Worm (Caenorhabditis elegans) whole organism, young adult: Measurements from ENCODE around the gene aps-2.

Experiments
- B0261.1 ChIP-seq: sonication (generic microtip); optimal IDR thresholded peaks from 2 replicates; lab custom pipeline; 2016; ENCODE audit warnings: mild to moderate bottlenecking, missing genetic modification characterization, moderate library complexity, missing compliant biosample characterization
- B0336.3 ChIP-seq: fragments of 200-800 bp; sonication (Bioruptor generic); IDR thresholded peaks from 2 replicates; pipeline ENCODE4 v1.3.6; 2022; ENCODE audit warnings: missing genetic modification characterization, missing compliant biosample characterization
- C06A6.2 ChIP-seq: fragments of 200-800 bp; sonication (Bioruptor generic); conservative IDR thresholded peaks from 2 replicates; pipeline ENCODE4 v1.3.6; 2022; ENCODE audit warnings: missing genetic modification characterization, missing compliant biosample characterization
- C17E4.6 ChIP-seq: fragments of 200-800 bp; sonication (Bioruptor generic); IDR thresholded peaks from 2 replicates; pipeline ENCODE4 v1.3.6; 2022; ENCODE audit warnings: missing genetic modification reagents, missing genetic modification characterization, missing compliant biosample characterization
- F23B12.7 ChIP-seq: sonication (generic microtip); optimal IDR thresholded peaks from 2 replicates; lab custom pipeline; 2017; ENCODE audit warnings: missing genetic modification characterization, mild to moderate bottlenecking, missing compliant biosample characterization, antibody characterized with exemption, moderate library complexity; ENCODE audit not compliant: insufficient read depth
- F39B2.1 ChIP-seq: fragments of 200-800 bp; sonication (Bioruptor generic); IDR thresholded peaks from 2 replicates; pipeline ENCODE4 v1.3.6; 2022; ENCODE audit warnings: missing genetic modification reagents, missing genetic modification characterization, missing compliant biosample characterization
- F55B11.4 ChIP-seq: sonication (generic microtip); optimal IDR thresholded peaks from 2 replicates; lab custom pipeline; 2016; ENCODE audit warnings: missing compliant biosample characterization, missing genetic modification characterization, borderline replicate concordance; ENCODE audit not compliant: insufficient read depth
- Y53G8AR.9 ChIP-seq: fragments of 200-800 bp; sonication (Bioruptor generic); conservative IDR thresholded peaks from 2 replicates; pipeline ENCODE4 v1.3.6; 2022; ENCODE audit warnings: missing genetic modification reagents, missing genetic modification characterization, missing compliant biosample characterization
- Y95B8A.8 ChIP-seq: fragments of 200-800 bp; sonication (Bioruptor generic); IDR thresholded peaks from 2 replicates; pipeline ENCODE4 v1.3.6; 2022; ENCODE audit warnings: missing genetic modification reagents, missing genetic modification characterization, missing compliant biosample characterization
- ZK185.1 ChIP-seq: sonication (generic microtip); optimal IDR thresholded peaks from 2 replicates; lab custom pipeline; 2016; ENCODE audit warnings: mild to moderate bottlenecking, missing genetic modification characterization, missing compliant biosample characterization; ENCODE audit not compliant: poor library complexity, severe bottlenecking
- aptf-2 ChIP-seq: fragments of 200-800 bp; sonication (Bioruptor generic); conservative IDR thresholded peaks from 2 replicates; pipeline ENCODE4 v1.3.6; 2022; ENCODE audit warnings: missing genetic modification reagents, missing genetic modification characterization, missing compliant biosample characterization
- atf-7 ChIP-seq: sonication (generic microtip); optimal IDR thresholded peaks from 2 replicates; lab custom pipeline; 2017; ENCODE audit warnings: mild to moderate bottlenecking, missing genetic modification characterization, missing compliant biosample characterization
- attf-3 ChIP-seq: fragments of 200-800 bp; sonication (Bioruptor generic); conservative IDR thresholded peaks from 2 replicates; pipeline ENCODE4 v1.3.6; 2022; ENCODE audit warnings: missing genetic modification reagents, missing genetic modification characterization, missing compliant biosample characterization
- ccch-3 ChIP-seq: fragments of 200-800 bp; sonication (Bioruptor generic); optimal IDR thresholded peaks from 2 replicates; lab custom pipeline; 2018; ENCODE audit warnings: mild to moderate bottlenecking, missing genetic modification characterization, missing compliant biosample characterization
- cebp-1 ChIP-seq, 2 experiments: fragments of 200-800 bp in 1 of 2; sonication (Bioruptor generic) in 1 of 2; sonication (generic microtip) in 1 of 2; IDR thresholded peaks in 1 of 2; optimal IDR thresholded peaks in 1 of 2; 2 replicates each; pipeline versions ENCODE4 v1.3.6 to Lab custom; 2017 to 2022; ENCODE audit warnings: missing compliant biosample characterization in 2 of 2, missing genetic modification characterization in 2 of 2, mild to moderate bottlenecking in 1 of 2, missing genetic modification reagents in 1 of 2, moderate library complexity in 1 of 2
- ceh-40 ChIP-seq: fragments of 200-800 bp; sonication (Bioruptor generic); IDR thresholded peaks from 2 replicates; pipeline ENCODE4 v1.3.6; 2022; ENCODE audit warnings: missing genetic modification characterization, missing compliant biosample characterization
- chd-7 ChIP-seq: sonication (generic microtip); optimal IDR thresholded peaks from 2 replicates; lab custom pipeline; 2016; ENCODE audit warnings: mild to moderate bottlenecking, missing genetic modification characterization, moderate library complexity, missing compliant biosample characterization
- die-1 ChIP-seq: sonication (generic microtip); optimal IDR thresholded peaks from 2 replicates; lab custom pipeline; 2016; ENCODE audit warnings: missing genotype, mild to moderate bottlenecking, missing genetic modification characterization, missing compliant biosample characterization
- dpff-1 ChIP-seq: sonication (generic microtip); optimal IDR thresholded peaks from 2 replicates; lab custom pipeline; 2017; ENCODE audit warnings: mild to moderate bottlenecking, missing genetic modification characterization, missing compliant biosample characterization
- efl-1 ChIP-seq: fragments of 150-350 bp; optimal IDR thresholded peaks from 2 replicates; lab custom pipeline; 2014; ENCODE audit warnings: missing biosample characterization, missing genetic modification reagents, missing genetic modification characterization
- egl-44 ChIP-seq: fragments of 200-800 bp; sonication (Bioruptor generic); IDR thresholded peaks from 2 replicates; pipeline ENCODE4 v1.3.6; 2022; ENCODE audit warnings: missing genetic modification reagents, missing genetic modification characterization, missing compliant biosample characterization
- egrh-3 ChIP-seq: fragments of 200-800 bp; sonication (Bioruptor generic); IDR thresholded peaks from 2 replicates; pipeline ENCODE4 v1.3.6; 2022; ENCODE audit warnings: missing genetic modification reagents, missing genetic modification characterization, missing compliant biosample characterization
- gei-17 ChIP-seq: fragments of 200-800 bp; sonication (Bioruptor generic); optimal IDR thresholded peaks from 2 replicates; lab custom pipeline; 2018; ENCODE audit warnings: mild to moderate bottlenecking, missing genetic modification characterization, missing compliant biosample characterization
- him-1 ChIP-seq: sonication (generic microtip); optimal IDR thresholded peaks from 2 replicates; lab custom pipeline; 2016; ENCODE audit warnings: missing genotype, missing genetic modification reagents, missing genetic modification characterization, missing compliant biosample characterization
- hlh-26 ChIP-seq: fragments of 200-800 bp; sonication (Bioruptor generic); conservative IDR thresholded peaks from 2 replicates; pipeline ENCODE4 v1.3.6; 2022; ENCODE audit warnings: missing genetic modification reagents, missing genetic modification characterization, missing compliant biosample characterization
- lag-1 ChIP-seq: fragments of 200-800 bp; sonication (Bioruptor generic); IDR thresholded peaks from 2 replicates; pipeline ENCODE4 v1.3.6; 2022; ENCODE audit warnings: missing genetic modification reagents, missing genetic modification characterization, missing compliant biosample characterization
- let-526 ChIP-seq: fragments of 200-800 bp; sonication (Bioruptor generic); IDR thresholded peaks from 2 replicates; pipeline ENCODE4 v1.3.6; 2022; ENCODE audit warnings: missing genetic modification reagents, missing genetic modification characterization, missing compliant biosample characterization
- lin-54 ChIP-seq: fragments of 200-800 bp; sonication (Bioruptor generic); optimal IDR thresholded peaks from 2 replicates; lab custom pipeline; 2018; ENCODE audit warnings: mild to moderate bottlenecking, missing genetic modification characterization, missing compliant biosample characterization
- madf-8 ChIP-seq: fragments of 200-800 bp; sonication (Bioruptor generic); conservative IDR thresholded peaks from 2 replicates; pipeline ENCODE4 v1.3.6; 2022; ENCODE audit warnings: missing genetic modification reagents, missing genetic modification characterization, missing compliant biosample characterization
- mcd-1 ChIP-seq: fragments of 200-800 bp; sonication (Bioruptor generic); IDR thresholded peaks from 2 replicates; pipeline ENCODE4 v1.3.6; 2022; ENCODE audit warnings: missing genetic modification reagents, missing genetic modification characterization, missing compliant biosample characterization
- nfya-1 ChIP-seq: sonication (generic microtip); optimal IDR thresholded peaks from 2 replicates; lab custom pipeline; 2017; ENCODE audit warnings: antibody characterized with exemption, missing compliant biosample characterization, missing genetic modification characterization, borderline replicate concordance; ENCODE audit not compliant: insufficient read depth
- nfya-2 ChIP-seq: fragments of 200-800 bp; sonication (Bioruptor generic); IDR thresholded peaks from 2 replicates; pipeline ENCODE4 v1.3.6; 2022; ENCODE audit warnings: missing genetic modification reagents, missing genetic modification characterization, missing compliant biosample characterization
- nhr-179 ChIP-seq: sonication (generic microtip); optimal IDR thresholded peaks from 2 replicates; lab custom pipeline; 2016; ENCODE audit warnings: mild to moderate bottlenecking, missing genetic modification characterization, missing compliant biosample characterization
- repo-1 ChIP-seq: sonication (generic microtip); optimal IDR thresholded peaks from 2 replicates; lab custom pipeline; 2017; ENCODE audit warnings: mild to moderate bottlenecking, missing genetic modification characterization, missing compliant biosample characterization
- snpc-1.1 ChIP-seq: sonication (generic microtip); optimal IDR thresholded peaks from 2 replicates; lab custom pipeline; 2017; ENCODE audit warnings: missing genetic modification characterization, mild to moderate bottlenecking, missing compliant biosample characterization, antibody characterized with exemption, moderate library complexity, missing genotype, missing genetic modification reagents; ENCODE audit not compliant: insufficient read depth
- snpc-3.4 ChIP-seq: sonication (generic microtip); optimal IDR thresholded peaks from 2 replicates; lab custom pipeline; 2017; ENCODE audit warnings: missing genetic modification characterization, mild to moderate bottlenecking, missing compliant biosample characterization, antibody characterized with exemption, moderate library complexity, missing genotype, missing genetic modification reagents
- snpc-4 ChIP-seq, 5 experiments: fragments of 150-350 bp in 1 of 5; sonication (generic microtip) in 4 of 5; optimal IDR thresholded peaks; 2 replicates each; lab custom pipeline; 2014 to 2018; ENCODE audit warnings: missing genetic modification characterization in 5 of 5, missing biosample characterization in 3 of 5, antibody characterized with exemption in 2 of 5, mild to moderate bottlenecking in 2 of 5, missing compliant biosample characterization in 2 of 5, missing genotype in 2 of 5, moderate library complexity in 2 of 5, missing genetic modification reagents in 1 of 5
- tbp1 ChIP-seq: fragments of 200-800 bp; sonication (Bioruptor generic); optimal IDR thresholded peaks from 2 replicates; lab custom pipeline; 2018; ENCODE audit warnings: mild to moderate bottlenecking, missing genetic modification characterization, missing compliant biosample characterization
- tbx-9 ChIP-seq: sonication (generic microtip); optimal IDR thresholded peaks from 2 replicates; lab custom pipeline; 2016; ENCODE audit warnings: borderline replicate concordance, missing genetic modification characterization, inconsistent platforms, missing compliant biosample characterization
- tlf-1 ChIP-seq: fragments of 200-800 bp; sonication (Bioruptor generic); optimal IDR thresholded peaks from 2 replicates; lab custom pipeline; 2018; ENCODE audit warnings: mild to moderate bottlenecking, missing genetic modification characterization, missing compliant biosample characterization
- xnd-1 ChIP-seq: sonication (generic microtip); optimal IDR thresholded peaks from 2 replicates; lab custom pipeline; 2016; ENCODE audit warnings: missing genotype, missing genetic modification reagents, missing genetic modification characterization, missing compliant biosample characterization
- zfh-2 ChIP-seq: fragments of 200-800 bp; sonication (Bioruptor generic); conservative IDR thresholded peaks from 2 replicates; pipeline ENCODE4 v1.3.6; 2022; ENCODE audit warnings: missing genetic modification reagents, missing genetic modification characterization, missing compliant biosample characterization
- ztf-22 ChIP-seq: fragments of 200-800 bp; sonication (Bioruptor generic); optimal IDR thresholded peaks from 2 replicates; lab custom pipeline; 2018; ENCODE audit warnings: mild to moderate bottlenecking, missing genetic modification characterization, moderate library complexity, missing compliant biosample characterization
- ztf-26 ChIP-seq: sonication (generic microtip); optimal IDR thresholded peaks from 2 replicates; lab custom pipeline; 2017; ENCODE audit warnings: missing genetic modification characterization, missing compliant biosample characterization
- ztf-3 ChIP-seq: fragments of 200-800 bp; sonication (Bioruptor generic); optimal IDR thresholded peaks from 2 replicates; lab custom pipeline; 2018; ENCODE audit warnings: mild to moderate bottlenecking, missing genetic modification characterization, missing compliant biosample characterization
- ztf-6 ChIP-seq: fragments of 200-800 bp; sonication (Bioruptor generic); IDR thresholded peaks from 2 replicates; pipeline ENCODE4 v1.3.6; 2022; ENCODE audit warnings: missing genetic modification reagents, missing genetic modification characterization, missing compliant biosample characterization

aps-2 gene

DNA sequence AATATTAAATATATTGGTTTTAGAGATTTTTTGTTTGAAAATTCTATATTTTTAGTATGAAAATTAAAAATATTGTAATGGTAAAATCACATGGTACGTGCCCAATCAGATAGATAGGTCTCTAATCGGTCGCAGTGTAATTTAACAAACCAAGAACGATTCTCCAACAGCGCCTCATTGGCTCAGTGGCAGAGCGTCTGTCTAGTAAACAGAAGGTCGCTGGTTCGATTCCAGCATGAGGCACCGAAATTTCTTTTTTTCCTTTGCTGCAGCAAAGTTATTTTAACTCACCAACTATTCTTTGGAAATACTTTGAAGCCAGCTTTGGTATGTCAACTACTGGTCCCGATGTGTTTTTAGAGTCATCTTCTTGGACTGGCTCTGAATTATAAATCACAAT is 13.2 kb upstream of the aps-2 start (continued):
- TF ChIP-seq chd-7 (tag; lab: Kevin White, UChicago) (peak; percentile 27), tbx-9 (tag; lab: Kevin White, UChicago) (no peak), egrh-3 (GFP tag; lab: Robert Waterston, UW) (0 out of 2 replicates have a peak, but pooled peaks have one; percentile 17), ccch-3 (GFP tag; lab: Kevin White, UChicago) (no peak), ztf-22 (GFP tag; lab: Kevin White, UChicago) (no peak), zfh-2 (no peak), lag-1 (GFP tag; lab: Robert Waterston, UW) (no peak), ztf-6 (GFP tag; lab: Robert Waterston, UW) (no peak), Y53G8AR.9 (GFP tag; lab: Robert Waterston, UW) (no peak), nhr-179 (tag; lab: Kevin White, UChicago) (no peak), aptf-2 (GFP tag; lab: Robert Waterston, UW) (no peak), snpc-4 (GFP tag; optimal IDR thresholded peaks at IDR 0.05; lab: Kevin White, UChicago) (peak; percentile 59), snpc-4 (tag; optimal IDR thresholded peaks at IDR 0.05; lab: Kevin White, UChicago) (peak in 3 of 4 experiments; percentile 23 to 81 (median 68)), him-1 (tag; lab: Kevin White, UChicago) (peak; percentile 59), gei-17 (GFP tag; lab: Kevin White, UChicago) (no peak), xnd-1 (tag; lab: Kevin White, UChicago) (no peak), let-526 (GFP tag; lab: Robert Waterston, UW) (no peak), ztf-3 (GFP tag; lab: Kevin White, UChicago) (no peak), die-1 (tag; lab: Kevin White, UChicago) (peak; percentile 85), dpff-1 (peak; percentile 2), madf-8 (no peak), nfya-1 (tag; lab: Kevin White, UChicago) (no peak), cebp-1 (GFP tag; IDR thresholded peaks at IDR 0.05; lab: Robert Waterston, UW) (0 out of 2 replicates have a peak, but pooled peaks have one; percentile 13), cebp-1 (tag; optimal IDR thresholded peaks at IDR 0.05; lab: Kevin White, UChicago) (peak; percentile 58), ztf-26 (peak; percentile 34), ZK185.1 (peak; percentile 21), tlf-1 (GFP tag; lab: Kevin White, UChicago) (no peak), B0261.1 (peak; percentile 90), atf-7 (peak; percentile 13), tbp1 (GFP tag; lab: Kevin White, UChicago) (peak; percentile 94), snpc-3.4 (tag; lab: Kevin White, UChicago) (peak; percentile 47), Y95B8A.8 (GFP tag; lab: Robert Waterston, UW) (0 out of 2 replicates have a peak, but pooled peaks have one; percentile 19), hlh-26 (GFP tag; lab: Robert Waterston, UW) (no peak), mcd-1 (GFP tag; lab: Robert Waterston, UW) (no peak), nfya-2 (GFP tag; lab: Robert Waterston, UW) (no peak), C17E4.6 (GFP tag; lab: Robert Waterston, UW) (no peak), lin-54 (GFP tag; lab: Kevin White, UChicago) (peak; percentile 43), F39B2.1 (GFP tag; lab: Robert Waterston, UW) (no peak), snpc-1.1 (tag; lab: Kevin White, UChicago) (peak; percentile 62), F55B11.4 (tag; lab: Kevin White, UChicago) (no peak), repo-1 (tag; lab: Kevin White, UChicago) (no peak), ceh-40 (GFP tag; lab: Robert Waterston, UW) (no peak), B0336.3 (GFP tag; lab: Robert Waterston, UW) (no peak), efl-1 (GFP tag; lab: Kevin White, UChicago) (no peak), F23B12.7 (peak; percentile 13), egl-44 (0 out of 2 replicates have a peak, but pooled peaks have one; percentile 34), attf-3 (GFP tag; lab: Robert Waterston, UW) (no peak), C06A6.2 (no peak)
